Fruit fly (Drosophila melanogaster) whole organism, wandering third instar larva: ENCODE measurements around the gene CG6481.

ENCODE experiments used
- Dfd ChIP-seq: fragments of >200 bp; optimal IDR thresholded peaks from 2 replicates; lab custom pipeline; 2017; ENCODE audit warnings: missing biosample characterization, missing genetic modification characterization
- Mio ChIP-seq: sonication (Bioruptor generic); optimal IDR thresholded peaks from 2 replicates; lab custom pipeline; 2016; ENCODE audit warnings: missing biosample characterization, missing genetic modification characterization
- fru ChIP-seq: fragments of 200-800 bp; sonication (Bioruptor generic); optimal IDR thresholded peaks from 3 replicates; lab custom pipeline; 2016; ENCODE audit warnings: missing biosample characterization, mild to moderate bottlenecking, missing genetic modification characterization

dm6 chrX:18489509-18489908 is 32.7 kb downstream of the CG6481 start, which contains the start of gene CG15046:
- no peak for TF ChIP-seq fru (GFP tag; lab: Kevin White, UChicago)
- TF ChIP-seq Dfd (GFP tag; lab: Kevin White, UChicago) = no peak
- TF ChIP-seq Mio = no peak
